Worm (Caenorhabditis elegans): ENCODE data around the gene ccdc-149.

ccdc-149 gene

ce11 chrX:11484027-11484426, 27.2 kb downstream of the ccdc-149 start:
- TF ChIP-seq unc-62 (GFP tag; optimal IDR thresholded peaks at IDR 0.05) = no peak

- no peak for TF ChIP-seq unc-62 (GFP tag; optimal IDR thresholded peaks at IDR 0.05)
Observed at ce11 chrX:11482637-11483036, 28.6 kb downstream of the ccdc-149 start.

ce11 chrX:11482134-11482533, 29.1 kb downstream of the ccdc-149 start:
- TF ChIP-seq unc-62 (GFP tag; optimal IDR thresholded peaks at IDR 0.05) = no peak

- TF ChIP-seq unc-62 (GFP tag; optimal IDR thresholded peaks at IDR 0.05) = no peak
Observed at ce11 chrX:11481825-11482093, 29.5 kb downstream of the ccdc-149 start.

- no peak for TF ChIP-seq unc-62 (GFP tag; optimal IDR thresholded peaks at IDR 0.05)
Observed at ce11 chrX:11480990-11481824, 30.0 kb downstream of the ccdc-149 start.

- TF ChIP-seq unc-62 (GFP tag; optimal IDR thresholded peaks at IDR 0.05) = no peak
Observed at ce11 chrX:11480032-11480431, 31.2 kb downstream of the ccdc-149 start.

ce11 chrX:11479321-11479863, 31.9 kb downstream of the ccdc-149 start:
- no peak for TF ChIP-seq unc-62 (GFP tag; optimal IDR thresholded peaks at IDR 0.05)

- TF ChIP-seq unc-62 (GFP tag; optimal IDR thresholded peaks at IDR 0.05) = no peak
Observed at ce11 chrX:11478758-11479157, 32.5 kb downstream of the ccdc-149 start.

- TF ChIP-seq unc-62 (GFP tag; optimal IDR thresholded peaks at IDR 0.05) = no peak
Observed at ce11 chrX:11477748-11478147, 33.5 kb downstream of the ccdc-149 start.

- TF ChIP-seq unc-62 (GFP tag; optimal IDR thresholded peaks at IDR 0.05) = no peak
Observed at ce11 chrX:11475780-11476179, 35.5 kb downstream of the ccdc-149 start.

- no peak for TF ChIP-seq unc-62 (GFP tag; optimal IDR thresholded peaks at IDR 0.05)
Observed at ce11 chrX:11474605-11475385, 36.5 kb downstream of the ccdc-149 start.

ce11 chrX:11474149-11474585, 37.1 kb downstream of the ccdc-149 start:
- no peak for TF ChIP-seq unc-62 (GFP tag; optimal IDR thresholded peaks at IDR 0.05)

- TF ChIP-seq unc-62 (GFP tag; optimal IDR thresholded peaks at IDR 0.05) = no peak
Observed at ce11 chrX:11472953-11473671, 38.1 kb downstream of the ccdc-149 start.

- TF ChIP-seq unc-62 (GFP tag; optimal IDR thresholded peaks at IDR 0.05) = no peak
Observed at ce11 chrX:11472407-11472806, 38.8 kb downstream of the ccdc-149 start.

ce11 chrX:11471893-11472292, 39.4 kb downstream of the ccdc-149 start:
- TF ChIP-seq unc-62 (GFP tag; optimal IDR thresholded peaks at IDR 0.05) = no peak

- no peak for TF ChIP-seq unc-62 (GFP tag; optimal IDR thresholded peaks at IDR 0.05)
Observed at ce11 chrX:11471409-11471808, 39.8 kb downstream of the ccdc-149 start.

Data from whole organism, dauer.